Worm (Caenorhabditis elegans): Measurements from ENCODE around the gene fipr-29.

Gene fipr-29

ce11 chrIII:3069101-3069500, 8.9 kb upstream of the fipr-29 start:
- TF ChIP-seq lin-13 (GFP tag; optimal IDR thresholded peaks at IDR 0.05) (peak; percentile 6), ZK546.5 (tag; optimal IDR thresholded peaks at IDR 0.05) (peak; percentile 34), C34F6.9 (tag; optimal IDR thresholded peaks at IDR 0.05) (no peak)

ce11 chrIII:3067909-3068455, 7.8 kb upstream of the fipr-29 start, which contains the start of gene ubl-1:
Gene ubl-1, plus strand, starts transcription at chrIII:3068310.
- TF ChIP-seq C34F6.9 (tag; optimal IDR thresholded peaks at IDR 0.05) (peak; percentile 93), R02D3.7 (tag; optimal IDR thresholded peaks at IDR 0.05) (peak; percentile 16), unc-62 (GFP tag; optimal IDR thresholded peaks at IDR 0.05) (no peak), F13H6.1 (tag; optimal IDR thresholded peaks at IDR 0.05) (peak; percentile 70), zag-1 (tag; optimal IDR thresholded peaks at IDR 0.05) (no peak), nhr-237 (tag; optimal IDR thresholded peaks at IDR 0.05) (peak; percentile 17), ceh-16 (tag; optimal IDR thresholded peaks at IDR 0.05) (peak; percentile 55), nhr-11 (tag; optimal IDR thresholded peaks at IDR 0.05) (no peak), lin-13 (GFP tag; optimal IDR thresholded peaks at IDR 0.05) (peak; percentile 95), nhr-77 (tag; optimal IDR thresholded peaks at IDR 0.05) (peak; percentile 35), ztf-4 (tag; optimal IDR thresholded peaks at IDR 0.05) (peak; percentile 63), ztf-1 (GFP tag; conservative IDR thresholded peaks at IDR 0.05) (no peak), gmeb-1 (tag; optimal IDR thresholded peaks at IDR 0.05) (peak; percentile 86), lsy-2 (tag; optimal IDR thresholded peaks at IDR 0.05) (peak; percentile 95 to 99), mab-5 (tag; optimal IDR thresholded peaks at IDR 0.05) (peak; percentile 25), nhr-6 (tag; optimal IDR thresholded peaks at IDR 0.05) (peak; percentile 51), mbf-1 (tag; optimal IDR thresholded peaks at IDR 0.05) (no peak), snpc-4 (tag; optimal IDR thresholded peaks at IDR 0.05) (peak; percentile 49), egl-27 (tag; optimal IDR thresholded peaks at IDR 0.05) (peak; percentile 60), ZK546.5 (tag; optimal IDR thresholded peaks at IDR 0.05) (peak; percentile 97), Y55F3AM.14 (GFP tag; optimal IDR thresholded peaks at IDR 0.05) (no peak), sem-4 (tag; optimal IDR thresholded peaks at IDR 0.05) (peak; percentile 40), lin-11 (tag; optimal IDR thresholded peaks at IDR 0.05) (peak; percentile 82), aly-2 (tag; optimal IDR thresholded peaks at IDR 0.05) (no peak), sma-3 (GFP tag; optimal IDR thresholded peaks at IDR 0.05) (peak; percentile 74), ztf-11 (tag; optimal IDR thresholded peaks at IDR 0.05) (no peak), unc-55 (GFP tag; optimal IDR thresholded peaks at IDR 0.05) (peak; percentile 97), ceh-82 (tag; optimal IDR thresholded peaks at IDR 0.05) (peak; percentile 34), fos-1 (tag; optimal IDR thresholded peaks at IDR 0.05) (peak; percentile 77), peb-1 (tag; optimal IDR thresholded peaks at IDR 0.05) (no peak), nhr-129 (tag; optimal IDR thresholded peaks at IDR 0.05) (peak; percentile 89), elt-3 (tag; optimal IDR thresholded peaks at IDR 0.05) (no peak), crh-2 (tag; optimal IDR thresholded peaks at IDR 0.05) (peak; percentile 85), blmp-1 (tag; optimal IDR thresholded peaks at IDR 0.05; ENCODE audit: insufficient read depth) (peak; percentile 79), nhr-21 (tag; optimal IDR thresholded peaks at IDR 0.05) (peak; percentile 75), nhr-10 (tag; optimal IDR thresholded peaks at IDR 0.05) (peak; percentile 32), ama-1 (optimal IDR thresholded peaks at IDR 0.05) (peak; percentile 75), nhr-25 (tag; optimal IDR thresholded peaks at IDR 0.05) (peak; percentile 87), mdl-1 (tag; optimal IDR thresholded peaks at IDR 0.05) (no peak)

- no peak for TF ChIP-seq alr-1 (tag; optimal IDR thresholded peaks at IDR 0.05)
- TF ChIP-seq blmp-1 (tag; optimal IDR thresholded peaks at IDR 0.05; ENCODE audit: insufficient read depth) = no peak
- TF ChIP-seq lin-13 (GFP tag; optimal IDR thresholded peaks at IDR 0.05) = no peak
- no peak for TF ChIP-seq ceh-16 (tag; optimal IDR thresholded peaks at IDR 0.05)
- no peak for TF ChIP-seq R02D3.7 (tag; optimal IDR thresholded peaks at IDR 0.05)
- TF ChIP-seq nhr-237 (tag; optimal IDR thresholded peaks at IDR 0.05) = no peak
- no peak for TF ChIP-seq unc-39 (tag; optimal IDR thresholded peaks at IDR 0.05)
- TF ChIP-seq ama-1 (optimal IDR thresholded peaks at IDR 0.05) = no peak
These were observed 6.6 kb upstream of the fipr-29 start for ce11 chrIII:3066769-3067168.

Data from whole organism, L2 larva.